Worm (Caenorhabditis elegans) whole organism, L2 larva: ENCODE measurements around the gene cone-1.
A peak's percentile ranks its signal among the peaks of the same experiment; 100 is the strongest.

Source experiments
- C34F6.9 ChIP-seq: fragments of 150-350 bp; optimal IDR thresholded peaks from 2 replicates; lab custom pipeline; 2014; ENCODE audit warnings: missing biosample characterization, missing genetic modification characterization
- F13H6.1 ChIP-seq: sonication (generic microtip); optimal IDR thresholded peaks from 2 replicates; lab custom pipeline; 2016; ENCODE audit warnings: missing genetic modification characterization, missing compliant biosample characterization
- R02D3.7 ChIP-seq: fragments of 150-350 bp; optimal IDR thresholded peaks from 2 replicates; lab custom pipeline; 2014; ENCODE audit warnings: missing biosample characterization, missing genetic modification characterization
- Y55F3AM.14 ChIP-seq: fragments of 200-800 bp; sonication (Bioruptor generic); optimal IDR thresholded peaks from 2 replicates; lab custom pipeline; 2018; ENCODE audit warnings: mild to moderate bottlenecking, missing genetic modification characterization, missing compliant biosample characterization
- ZK546.5 ChIP-seq: sonication (generic microtip); optimal IDR thresholded peaks from 2 replicates; lab custom pipeline; 2017; ENCODE audit warnings: missing biosample characterization, missing genetic modification characterization
- alr-1 ChIP-seq: fragments of 150-350 bp; optimal IDR thresholded peaks from 2 replicates; lab custom pipeline; 2014; ENCODE audit warnings: missing biosample characterization, missing genetic modification characterization
- aly-2 ChIP-seq: fragments of 150-350 bp; optimal IDR thresholded peaks from 2 replicates; lab custom pipeline; 2014; ENCODE audit warnings: missing biosample characterization, missing genetic modification characterization
- blmp-1 ChIP-seq: sonication (generic microtip); optimal IDR thresholded peaks from 2 replicates; lab custom pipeline; 2017; ENCODE audit warnings: missing genetic modification characterization, mild to moderate bottlenecking, missing compliant biosample characterization, antibody characterized with exemption, moderate library complexity; ENCODE audit not compliant: insufficient read depth
- ceh-16 ChIP-seq: fragments of 150-350 bp; optimal IDR thresholded peaks from 2 replicates; lab custom pipeline; 2014; ENCODE audit warnings: missing biosample characterization, missing genetic modification characterization
- ceh-82 ChIP-seq: fragments of 150-350 bp; optimal IDR thresholded peaks from 2 replicates; lab custom pipeline; 2014; ENCODE audit warnings: missing biosample characterization, missing genetic modification characterization
- crh-2 ChIP-seq: sonication (generic microtip); optimal IDR thresholded peaks from 2 replicates; lab custom pipeline; 2017; ENCODE audit warnings: missing biosample characterization, missing genetic modification characterization
- dmd-4 ChIP-seq: sonication (generic microtip); optimal IDR thresholded peaks from 2 replicates; lab custom pipeline; 2017; ENCODE audit warnings: missing biosample characterization, missing genetic modification characterization
- egl-27 ChIP-seq: sonication (generic microtip); optimal IDR thresholded peaks from 3 replicates; lab custom pipeline; 2017; ENCODE audit warnings: missing biosample characterization, missing genetic modification reagents, missing genetic modification characterization
- elt-1 ChIP-seq: fragments of 150-350 bp; optimal IDR thresholded peaks from 2 replicates; lab custom pipeline; 2014; ENCODE audit warnings: missing biosample characterization, missing genetic modification characterization
- elt-3 ChIP-seq: sonication (generic microtip); optimal IDR thresholded peaks from 2 replicates; lab custom pipeline; 2017; ENCODE audit warnings: missing biosample characterization, missing genetic modification characterization
- fos-1 ChIP-seq: fragments of 150-350 bp; optimal IDR thresholded peaks from 2 replicates; lab custom pipeline; 2014; ENCODE audit warnings: missing biosample characterization, missing genetic modification characterization
- gmeb-1 ChIP-seq: fragments of 150-350 bp; optimal IDR thresholded peaks from 2 replicates; lab custom pipeline; 2014; ENCODE audit warnings: missing biosample characterization, missing genetic modification characterization
- lin-11 ChIP-seq: fragments of 150-350 bp; sonication (generic microtip); optimal IDR thresholded peaks from 2 replicates; lab custom pipeline; 2014; ENCODE audit warnings: missing biosample characterization, missing genetic modification characterization, inconsistent platforms, mixed read lengths
- lin-13 ChIP-seq: fragments of 150-350 bp; optimal IDR thresholded peaks from 2 replicates; lab custom pipeline; 2014; ENCODE audit warnings: missing biosample characterization, missing genetic modification reagents, missing genetic modification characterization
- lin-39 ChIP-seq: fragments of 150-350 bp; optimal IDR thresholded peaks from 2 replicates; lab custom pipeline; 2014; ENCODE audit warnings: missing biosample characterization, missing genetic modification reagents, missing genetic modification characterization
- lsy-2 ChIP-seq, 2 experiments: fragments of 150-350 bp in 1 of 2; sonication (generic microtip) in 1 of 2; optimal IDR thresholded peaks; 2 replicates each; lab custom pipeline; 2014 to 2017; ENCODE audit warnings: missing biosample characterization in 2 of 2, missing genetic modification characterization in 2 of 2
- mab-5 ChIP-seq: fragments of 150-350 bp; optimal IDR thresholded peaks from 2 replicates; lab custom pipeline; 2014; ENCODE audit warnings: missing biosample characterization, missing genetic modification characterization
- mdl-1 ChIP-seq, 2 experiments: fragments of 150-350 bp in 1 of 2; sonication (generic microtip) in 1 of 2; optimal IDR thresholded peaks; 2 replicates each; lab custom pipeline; 2017; ENCODE audit warnings: missing biosample characterization in 2 of 2, missing genetic modification characterization in 2 of 2
- nhr-10 ChIP-seq: sonication (generic microtip); optimal IDR thresholded peaks from 2 replicates; lab custom pipeline; 2017; ENCODE audit warnings: missing biosample characterization, missing genetic modification characterization
- nhr-11 ChIP-seq: fragments of 150-350 bp; optimal IDR thresholded peaks from 2 replicates; lab custom pipeline; 2014; ENCODE audit warnings: missing biosample characterization, missing genetic modification characterization
- nhr-12 ChIP-seq: fragments of 150-350 bp; optimal IDR thresholded peaks from 2 replicates; lab custom pipeline; 2014; ENCODE audit warnings: missing biosample characterization, missing genetic modification characterization
- nhr-129 ChIP-seq: fragments of 150-350 bp; optimal IDR thresholded peaks from 2 replicates; lab custom pipeline; 2014; ENCODE audit warnings: missing biosample characterization, missing genetic modification characterization
- nhr-21 ChIP-seq: fragments of 150-350 bp; optimal IDR thresholded peaks from 2 replicates; lab custom pipeline; 2014; ENCODE audit warnings: missing biosample characterization, missing genetic modification characterization
- nhr-237 ChIP-seq: fragments of 150-350 bp; optimal IDR thresholded peaks from 2 replicates; lab custom pipeline; 2014; ENCODE audit warnings: missing biosample characterization, missing genetic modification characterization
- nhr-25 ChIP-seq: fragments of 150-350 bp; sonication (generic microtip); optimal IDR thresholded peaks from 3 replicates; lab custom pipeline; 2014; ENCODE audit warnings: missing biosample characterization, missing genetic modification characterization
- nhr-6 ChIP-seq: fragments of 150-350 bp; optimal IDR thresholded peaks from 2 replicates; lab custom pipeline; 2014; ENCODE audit warnings: missing biosample characterization, missing genetic modification characterization
- nhr-77 ChIP-seq: fragments of 150-350 bp; optimal IDR thresholded peaks from 2 replicates; lab custom pipeline; 2014; ENCODE audit warnings: missing biosample characterization, missing genetic modification characterization
- sem-4 ChIP-seq: fragments of 150-350 bp; optimal IDR thresholded peaks from 2 replicates; lab custom pipeline; 2014; ENCODE audit warnings: missing biosample characterization, missing genetic modification reagents, missing genetic modification characterization
- skn-1 ChIP-seq: sonication (generic microtip); optimal IDR thresholded peaks from 2 replicates; lab custom pipeline; 2017; ENCODE audit warnings: missing biosample characterization, missing genetic modification characterization
- sma-3 ChIP-seq: sonication (generic microtip); optimal IDR thresholded peaks from 2 replicates; lab custom pipeline; 2016; ENCODE audit warnings: missing genetic modification reagents, missing genetic modification characterization, missing compliant biosample characterization
- snpc-4 ChIP-seq: fragments of 150-350 bp; optimal IDR thresholded peaks from 2 replicates; lab custom pipeline; 2014; ENCODE audit warnings: missing biosample characterization, missing genetic modification characterization
- unc-39 ChIP-seq: fragments of 150-350 bp; optimal IDR thresholded peaks from 2 replicates; lab custom pipeline; 2014; ENCODE audit warnings: missing biosample characterization, missing genetic modification characterization
- unc-55 ChIP-seq: fragments of 150-350 bp; sonication (generic microtip); optimal IDR thresholded peaks from 3 replicates; lab custom pipeline; 2014; ENCODE audit warnings: missing biosample characterization, missing genetic modification reagents, missing genetic modification characterization
- unc-62 ChIP-seq: fragments of 150-350 bp; optimal IDR thresholded peaks from 2 replicates; lab custom pipeline; 2014; ENCODE audit warnings: missing biosample characterization, missing genetic modification reagents, missing genetic modification characterization
- zag-1 ChIP-seq: fragments of 150-350 bp; optimal IDR thresholded peaks from 2 replicates; lab custom pipeline; 2014; ENCODE audit warnings: missing biosample characterization, missing genetic modification characterization
- ztf-1 ChIP-seq: fragments of 200-800 bp; sonication (Bioruptor generic); conservative IDR thresholded peaks from 2 replicates; pipeline ENCODE4 v1.3.6; 2022; ENCODE audit warnings: missing genetic modification characterization, missing compliant biosample characterization
- ztf-11 ChIP-seq: sonication (generic microtip); optimal IDR thresholded peaks from 2 replicates; lab custom pipeline; 2017; ENCODE audit warnings: missing biosample characterization, missing genetic modification characterization
- ztf-4 ChIP-seq: fragments of 150-350 bp; optimal IDR thresholded peaks from 2 replicates; lab custom pipeline; 2014; ENCODE audit warnings: missing biosample characterization, missing genetic modification characterization

Gene cone-1

DNA sequence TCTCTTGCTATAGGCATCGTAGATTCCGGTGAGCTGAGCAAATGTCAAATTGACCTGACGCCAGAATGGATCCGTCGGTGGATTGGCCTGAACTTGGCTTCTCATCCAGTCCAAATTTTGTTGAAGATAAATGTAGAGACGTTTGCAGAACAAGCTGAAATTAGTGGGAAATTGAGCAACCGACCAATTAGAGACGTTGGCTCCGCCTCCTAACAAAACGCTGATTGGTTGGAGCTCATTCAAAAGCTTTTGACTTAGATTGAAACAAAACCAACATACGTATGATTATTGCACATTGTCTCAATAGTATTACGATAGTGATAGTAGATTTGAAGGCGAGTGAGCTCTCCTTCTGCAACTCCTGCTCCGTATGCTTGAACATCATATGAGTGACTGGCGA lies 23.9 kb upstream of the cone-1 start:
- TF ChIP-seq alr-1 (no peak), snpc-4 (no peak), nhr-237 (no peak), ZK546.5 (tag; lab: Kevin White, UChicago) (no peak), nhr-21 (tag; lab: Kevin White, UChicago) (no peak), elt-1 (tag; lab: Kevin White, UChicago) (no peak), sem-4 (tag; lab: Kevin White, UChicago) (no peak), F13H6.1 (tag; lab: Kevin White, UChicago) (no peak), lin-13 (GFP tag; lab: Kevin White, UChicago) (no peak), nhr-77 (tag; lab: Kevin White, UChicago) (no peak), lin-11 (tag; lab: Kevin White, UChicago) (no peak), mdl-1 (tag; optimal IDR thresholded peaks at IDR 0.05; lab: Kevin White, UChicago) (no peak), ztf-4 (tag; lab: Kevin White, UChicago) (no peak)

DNA sequence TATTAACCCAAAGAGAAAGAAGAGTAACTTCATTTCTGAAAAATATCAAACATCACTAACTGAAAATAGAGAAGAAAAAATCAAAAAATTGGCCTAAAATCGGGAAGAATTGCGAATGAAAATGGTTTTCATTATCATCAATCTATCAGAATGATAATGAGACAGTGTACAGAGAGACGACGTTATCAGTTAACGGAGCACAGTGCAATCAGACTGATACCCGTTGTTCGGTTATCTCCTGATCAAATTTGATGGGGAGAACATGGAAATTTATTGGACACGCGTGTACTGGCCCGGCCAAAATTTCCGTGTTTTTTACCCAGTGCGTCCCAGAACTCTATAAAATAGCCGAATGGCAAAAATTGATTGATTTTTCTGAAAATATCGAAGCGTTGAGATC lies 22.5 kb upstream of the cone-1 start, which contains the start of gene Y54F10AM.8:
TSS of gene Y54F10AM.8 (minus strand) at position 35 of the 400 bp plus-strand sequence.
- TF ChIP-seq skn-1 (tag; lab: Kevin White, UChicago) (peak; percentile 20), gmeb-1 (peak; percentile 4), fos-1 (peak; percentile 87), alr-1 (no peak)
- TF ChIP-seq, all 48 proteins: peak for 3

DNA sequence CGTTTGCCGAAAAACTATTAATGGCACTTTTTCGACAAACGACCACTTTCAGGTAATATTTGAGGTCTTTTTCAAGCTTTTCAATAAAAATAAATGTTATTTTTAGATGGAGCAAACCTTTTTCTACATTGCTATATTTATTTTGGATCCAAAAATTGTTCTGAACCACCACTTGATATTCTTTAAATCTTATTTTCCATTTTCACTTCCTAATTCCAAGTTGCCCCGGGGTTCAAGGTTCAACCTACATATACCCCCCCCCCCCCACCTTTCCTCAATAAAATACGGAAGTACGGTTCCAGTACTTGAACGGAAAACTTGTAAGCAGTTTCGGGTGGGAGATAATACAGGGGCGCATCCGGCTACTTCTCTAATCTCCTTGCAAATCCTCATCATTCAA lies 21.9 kb upstream of the cone-1 start, which contains the start of gene Y54F10AM.6:
TSS of gene Y54F10AM.6 (plus strand) at position 301 of the 400 bp plus-strand sequence.
- TF ChIP-seq elt-3 (tag; lab: Kevin White, UChicago), result no peak
- no peak for TF ChIP-seq nhr-129 (tag; lab: Kevin White, UChicago)
- TF ChIP-seq nhr-77 (tag; lab: Kevin White, UChicago), result no peak
- no peak for TF ChIP-seq fos-1
- TF ChIP-seq unc-55, result no peak
- TF ChIP-seq sma-3, result no peak
- TF ChIP-seq ztf-11 (tag; lab: Kevin White, UChicago), result no peak

DNA sequence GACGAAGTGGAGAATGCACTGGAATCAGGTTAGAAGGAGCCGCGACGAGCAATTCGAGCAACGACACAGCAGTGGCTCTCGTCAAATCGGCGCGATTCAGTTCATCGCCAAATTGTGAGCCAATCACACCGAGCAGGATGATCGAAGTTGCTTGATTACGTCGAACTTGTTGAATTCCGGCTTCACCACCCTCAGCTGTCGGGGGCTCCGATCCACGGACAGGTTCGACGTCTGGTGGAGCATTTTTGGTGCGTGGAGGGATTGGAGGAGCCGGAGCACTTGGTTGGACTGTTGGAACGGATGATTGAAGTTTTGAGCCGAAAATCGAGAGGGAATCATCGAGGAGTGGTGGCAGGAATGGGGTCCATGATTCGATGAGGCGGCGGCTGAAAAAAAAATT lies 15.0 kb upstream of the cone-1 start:
- no peak for TF ChIP-seq ztf-4 (tag; lab: Kevin White, UChicago)

DNA sequence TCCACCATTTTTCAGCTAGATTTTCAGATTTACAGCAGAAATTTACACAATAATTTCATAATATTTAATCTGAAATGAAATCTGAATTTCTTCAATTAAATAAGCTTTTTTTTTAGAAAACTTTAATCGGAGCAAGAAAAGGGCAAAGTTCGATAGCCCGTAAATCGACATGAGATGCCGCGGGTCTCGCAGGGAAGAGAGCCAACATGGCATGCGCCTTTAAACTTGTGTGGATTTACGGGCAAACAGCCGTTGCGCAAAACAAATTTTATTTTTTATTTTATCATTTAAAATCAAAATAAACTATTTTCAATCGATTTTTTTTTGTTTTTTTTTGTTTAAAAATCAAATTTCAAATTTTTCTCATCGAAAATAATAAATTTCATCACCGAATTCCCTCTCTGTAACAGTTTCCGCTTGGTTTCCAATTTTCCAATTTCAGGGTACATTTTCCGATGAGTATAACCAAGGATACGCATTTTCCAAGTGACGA lies 1.7 kb upstream of the cone-1 start, which contains the start of the genes Y54F10AM.15, rbc-2 and ndua-8:
TSS of gene Y54F10AM.15 (minus strand) at position 59 of the 493 bp plus-strand sequence.
TSS of gene rbc-2 (minus strand) at position 69 of the 493 bp plus-strand sequence.
TSS of gene ndua-8 (plus strand) at position 443 of the 493 bp plus-strand sequence.
- TF ChIP-seq egl-27 (tag; lab: Kevin White, UChicago), result peak; percentile 85
- TF ChIP-seq zag-1 (tag; lab: Kevin White, UChicago), result peak; percentile 69
- TF ChIP-seq F13H6.1 (tag; lab: Kevin White, UChicago), result peak; percentile 87
- TF ChIP-seq ztf-11 (tag; lab: Kevin White, UChicago), result no peak
- peak; percentile 77 for TF ChIP-seq sem-4 (tag; lab: Kevin White, UChicago)
- peak; percentile 97 for TF ChIP-seq C34F6.9 (tag; lab: Kevin White, UChicago)
- TF ChIP-seq nhr-77 (tag; lab: Kevin White, UChicago), result peak; percentile 54
- TF ChIP-seq nhr-25 (tag; lab: Kevin White, UChicago), result peak; percentile 92
- TF ChIP-seq nhr-12 (tag; lab: Kevin White, UChicago), result no peak
- TF ChIP-seq dmd-4 (tag; lab: Kevin White, UChicago), result peak; percentile 17
- peak; percentile 10 for TF ChIP-seq Y55F3AM.14 (GFP tag; lab: Kevin White, UChicago)
- TF ChIP-seq unc-55, result peak; percentile 99
- no peak for TF ChIP-seq alr-1
- peak; percentile 90 to 97 for TF ChIP-seq lsy-2 (tag; optimal IDR thresholded peaks at IDR 0.05; lab: Kevin White, UChicago)
- TF ChIP-seq blmp-1 (tag; lab: Kevin White, UChicago), result peak; percentile 54
- TF ChIP-seq ceh-82 (tag; lab: Kevin White, UChicago), result peak; percentile 79
- peak; percentile 84 for TF ChIP-seq nhr-129 (tag; lab: Kevin White, UChicago)
- no peak for TF ChIP-seq nhr-11 (tag; lab: Kevin White, UChicago)
- TF ChIP-seq ztf-1, result no peak
- TF ChIP-seq unc-62 (GFP tag; lab: Kevin White, UChicago), result no peak
- TF ChIP-seq lin-11 (tag; lab: Kevin White, UChicago), result peak; percentile 79
- peak; percentile 89 for TF ChIP-seq nhr-21 (tag; lab: Kevin White, UChicago)
- peak; percentile 91 for TF ChIP-seq gmeb-1
- TF ChIP-seq mab-5 (tag; lab: Kevin White, UChicago), result peak; percentile 92
- TF ChIP-seq unc-39, result no peak
- peak; percentile 99 for TF ChIP-seq R02D3.7
- no peak for TF ChIP-seq lin-39 (tag; lab: Kevin White, UChicago)
- TF ChIP-seq lin-13 (GFP tag; lab: Kevin White, UChicago), result peak; percentile 96
- peak; percentile 84 for TF ChIP-seq nhr-6
- TF ChIP-seq skn-1 (tag; lab: Kevin White, UChicago), result peak; percentile 27
- peak; percentile 72 for TF ChIP-seq fos-1
- TF ChIP-seq elt-1 (tag; lab: Kevin White, UChicago), result no peak
- TF ChIP-seq snpc-4, result peak; percentile 76
- TF ChIP-seq sma-3, result peak; percentile 92
- TF ChIP-seq aly-2, result no peak
- TF ChIP-seq crh-2 (tag; lab: Kevin White, UChicago), result peak; percentile 99
- no peak for TF ChIP-seq nhr-237
- peak; percentile 19 for TF ChIP-seq ceh-16
- peak in 1 of 2 experiments; percentile 62 for TF ChIP-seq mdl-1 (tag; optimal IDR thresholded peaks at IDR 0.05; lab: Kevin White, UChicago)
- no peak for TF ChIP-seq nhr-10 (tag; lab: Kevin White, UChicago)
